Fruit fly (Drosophila melanogaster): ENCODE data around the gene CG5001.

The CG5001 gene

dm6 chr2L:1214465-1214864 is 28.9 kb downstream of the CG5001 start (continued):
- TF ChIP-seq Hey (tag; optimal IDR thresholded peaks at IDR 0.05) (no peak), gcm (GFP tag; optimal IDR thresholded peaks at IDR 0.05) (no peak), Hr3 (GFP tag; optimal IDR thresholded peaks at IDR 0.05) (no peak), CG18011 (GFP tag; optimal IDR thresholded peaks at IDR 0.05) (no peak), sens (GFP tag) (peak; percentile 82), CG17802 (tag; optimal IDR thresholded peaks at IDR 0.05) (no peak), trem (tag; optimal IDR thresholded peaks at IDR 0.05) (no peak), chif (GFP tag; optimal IDR thresholded peaks at IDR 0.05) (no peak), gcm2 (GFP tag; optimal IDR thresholded peaks at IDR 0.05) (no peak), CoRest (tag; optimal IDR thresholded peaks at IDR 0.05) (peak; percentile 32), sr (GFP tag; IDR thresholded peaks at IDR 0.05) (no peak), Sin3A (optimal IDR thresholded peaks at IDR 0.05) (no peak), lbe (GFP tag; optimal IDR thresholded peaks at IDR 0.05) (no peak), Rx (GFP tag; IDR thresholded peaks at IDR 0.05) (no peak), CG9797 (GFP tag; optimal IDR thresholded peaks at IDR 0.05) (no peak), wdn (GFP tag; IDR thresholded peaks at IDR 0.05) (0 out of 2 replicates have a peak, but pooled peaks have one; percentile 25), caup (GFP tag; optimal IDR thresholded peaks at IDR 0.05; ENCODE audit: severe bottlenecking) (no peak), sens-2 (GFP tag; IDR thresholded peaks at IDR 0.05) (no peak), HLHmδ (GFP tag; optimal IDR thresholded peaks at IDR 0.05) (no peak), CG10267 (tag; optimal IDR thresholded peaks at IDR 0.05) (peak; percentile 16), ap (GFP tag; IDR thresholded peaks at IDR 0.05) (0 out of 2 replicates have a peak, but pooled peaks have one; percentile 37), kni (GFP tag; optimal IDR thresholded peaks at IDR 0.05) (no peak), CG7357 (GFP tag; IDR thresholded peaks at IDR 0.05) (no peak), Vsx1 (GFP tag; optimal IDR thresholded peaks at IDR 0.05) (no peak), CG7786 (GFP tag; optimal IDR thresholded peaks at IDR 0.05) (no peak), CG32767 (GFP tag; IDR thresholded peaks at IDR 0.05) (no peak), CG34376 (GFP tag; optimal IDR thresholded peaks at IDR 0.05) (no peak), zf30C (GFP tag; optimal IDR thresholded peaks at IDR 0.05) (no peak), Mrtf (GFP tag; IDR thresholded peaks at IDR 0.05) (peak; percentile 53; the same call in 1 of the 3 replicates), MTF-1 (GFP tag; optimal IDR thresholded peaks at IDR 0.05; ENCODE audit: borderline replicate concordance) (no peak), vfl (GFP tag; optimal IDR thresholded peaks at IDR 0.05) (no peak), hb (GFP tag; IDR thresholded peaks at IDR 0.05; ENCODE audit: partially characterized antibody) (no peak), CG10147 (GFP tag; optimal IDR thresholded peaks at IDR 0.05) (no peak), hth (optimal IDR thresholded peaks at IDR 0.05) (no peak), dpn (GFP tag; optimal IDR thresholded peaks at IDR 0.05) (peak in 1 of 2 experiments; percentile 22), HmgD (GFP tag; optimal IDR thresholded peaks at IDR 0.05) (no peak), CG4854 (GFP tag; optimal IDR thresholded peaks at IDR 0.05) (no peak), dimm (GFP tag; IDR thresholded peaks at IDR 0.05) (no peak), Kr (GFP tag; optimal IDR thresholded peaks at IDR 0.05) (no peak), CG11695 (GFP tag; IDR thresholded peaks at IDR 0.05) (0 out of 3 replicates have a peak, but pooled peaks have one; percentile 41), Nf-YA (GFP tag; IDR thresholded peaks at IDR 0.05) (no peak), cg (GFP tag; optimal IDR thresholded peaks at IDR 0.05) (no peak), CG12155 (GFP tag; optimal IDR thresholded peaks at IDR 0.05) (peak; percentile 3), Fer1 (GFP tag; optimal IDR thresholded peaks at IDR 0.05) (peak; percentile 59), CG34422 (GFP tag; IDR thresholded peaks at IDR 0.05) (peak; percentile 33; the same call in 1 of the 3 replicates), Nf-YB (GFP tag; optimal IDR thresholded peaks at IDR 0.05) (no peak), ara (GFP tag; IDR thresholded peaks at IDR 0.05) (no peak; the same call in 1 of the 2 replicates), org-1 (GFP tag; optimal IDR thresholded peaks at IDR 0.05) (peak; percentile 18), CG2129 (GFP tag; IDR thresholded peaks at IDR 0.05; ENCODE audit: partially characterized antibody) (no peak), CG7745 (tag; optimal IDR thresholded peaks at IDR 0.05) (no peak), insv (GFP tag; optimal IDR thresholded peaks at IDR 0.05) (no peak), usp (GFP tag; optimal IDR thresholded peaks at IDR 0.05) (no peak)

Data from whole organism, embryonic.